Worm (Caenorhabditis elegans) whole organism, young adult: ENCODE data around the gene cpg-1.

Experiments
- B0035.1 ChIP-seq: sonication (generic microtip); optimal IDR thresholded peaks from 2 replicates; lab custom pipeline; 2016; ENCODE audit warnings: missing genetic modification characterization, mild to moderate bottlenecking, missing compliant biosample characterization, missing genotype, missing genetic modification reagents
- B0336.3 ChIP-seq: fragments of 200-800 bp; sonication (Bioruptor generic); IDR thresholded peaks from 2 replicates; pipeline ENCODE4 v1.3.6; 2022; ENCODE audit warnings: missing genetic modification characterization, missing compliant biosample characterization
- D2030.7 ChIP-seq: fragments of 200-800 bp; sonication (Bioruptor generic); IDR thresholded peaks from 2 replicates; pipeline ENCODE4 v1.3.6; 2022; ENCODE audit warnings: missing genetic modification reagents, missing genetic modification characterization, missing compliant biosample characterization
- F23B12.7 ChIP-seq: sonication (generic microtip); optimal IDR thresholded peaks from 2 replicates; lab custom pipeline; 2017; ENCODE audit warnings: missing genetic modification characterization, mild to moderate bottlenecking, missing compliant biosample characterization, antibody characterized with exemption, moderate library complexity; ENCODE audit not compliant: insufficient read depth
- F57A8.1 ChIP-seq: fragments of 200-800 bp; sonication (Bioruptor generic); optimal IDR thresholded peaks from 2 replicates; lab custom pipeline; 2018; ENCODE audit warnings: mild to moderate bottlenecking, missing genetic modification characterization, moderate library complexity, missing compliant biosample characterization
- F57C9.4 ChIP-seq: sonication (generic microtip); optimal IDR thresholded peaks from 2 replicates; lab custom pipeline; 2017; ENCODE audit warnings: mild to moderate bottlenecking, missing genetic modification characterization, missing compliant biosample characterization
- K11D2.4 ChIP-seq: fragments of 200-800 bp; sonication (Bioruptor generic); IDR thresholded peaks from 2 replicates; pipeline ENCODE4 v1.3.6; 2022; ENCODE audit warnings: missing genetic modification reagents, missing genetic modification characterization, missing compliant biosample characterization
- Y56A3A.18 ChIP-seq: fragments of 200-800 bp; sonication (Bioruptor generic); IDR thresholded peaks from 2 replicates; pipeline ENCODE4 v1.3.6; 2022; ENCODE audit warnings: missing genetic modification reagents, missing genetic modification characterization, missing compliant biosample characterization
- Y67H2A.10 ChIP-seq: fragments of 200-800 bp; sonication (Bioruptor generic); conservative IDR thresholded peaks from 2 replicates; pipeline ENCODE4 v1.3.6; 2022; ENCODE audit warnings: missing genetic modification reagents, missing genetic modification characterization, missing compliant biosample characterization
- Y95B8A.8 ChIP-seq: fragments of 200-800 bp; sonication (Bioruptor generic); IDR thresholded peaks from 2 replicates; pipeline ENCODE4 v1.3.6; 2022; ENCODE audit warnings: missing genetic modification reagents, missing genetic modification characterization, missing compliant biosample characterization
- ZK185.1 ChIP-seq: sonication (generic microtip); optimal IDR thresholded peaks from 2 replicates; lab custom pipeline; 2016; ENCODE audit warnings: mild to moderate bottlenecking, missing genetic modification characterization, missing compliant biosample characterization; ENCODE audit not compliant: poor library complexity, severe bottlenecking
- akir-1 ChIP-seq: fragments of 200-800 bp; sonication (Bioruptor generic); optimal IDR thresholded peaks from 2 replicates; lab custom pipeline; 2018; ENCODE audit warnings: mild to moderate bottlenecking, missing genetic modification characterization, moderate library complexity, missing compliant biosample characterization
- bed-2 ChIP-seq: fragments of 200-800 bp; sonication (Bioruptor generic); IDR thresholded peaks from 2 replicates; pipeline ENCODE4 v1.3.6; 2022; ENCODE audit warnings: missing genetic modification reagents, missing genetic modification characterization, missing compliant biosample characterization
- ccch-3 ChIP-seq: fragments of 200-800 bp; sonication (Bioruptor generic); optimal IDR thresholded peaks from 2 replicates; lab custom pipeline; 2018; ENCODE audit warnings: mild to moderate bottlenecking, missing genetic modification characterization, missing compliant biosample characterization
- cebp-2 ChIP-seq: fragments of 200-800 bp; sonication (Bioruptor generic); IDR thresholded peaks from 2 replicates; pipeline ENCODE4 v1.3.6; 2022; ENCODE audit warnings: missing genetic modification characterization, missing compliant biosample characterization
- ceh-40 ChIP-seq: fragments of 200-800 bp; sonication (Bioruptor generic); IDR thresholded peaks from 2 replicates; pipeline ENCODE4 v1.3.6; 2022; ENCODE audit warnings: missing genetic modification characterization, missing compliant biosample characterization
- ceh-58 ChIP-seq: fragments of 200-800 bp; sonication (Bioruptor generic); IDR thresholded peaks from 2 replicates; pipeline ENCODE4 v1.3.6; 2022; ENCODE audit warnings: missing genetic modification characterization, missing compliant biosample characterization
- ceh-79 ChIP-seq: sonication (generic microtip); optimal IDR thresholded peaks from 2 replicates; lab custom pipeline; 2017; ENCODE audit warnings: mild to moderate bottlenecking, missing genetic modification characterization, missing compliant biosample characterization
- chd-7 ChIP-seq: sonication (generic microtip); optimal IDR thresholded peaks from 2 replicates; lab custom pipeline; 2016; ENCODE audit warnings: mild to moderate bottlenecking, missing genetic modification characterization, moderate library complexity, missing compliant biosample characterization
- dox-1 ChIP-seq: fragments of 200-800 bp; sonication (Bioruptor generic); IDR thresholded peaks from 2 replicates; pipeline ENCODE4 v1.3.6; 2022; ENCODE audit warnings: missing genetic modification reagents, missing genetic modification characterization, missing compliant biosample characterization
- ekl-4 ChIP-seq: fragments of 200-800 bp; sonication (Bioruptor generic); IDR thresholded peaks from 2 replicates; pipeline ENCODE4 v1.3.6; 2022; ENCODE audit warnings: missing genetic modification reagents, missing genetic modification characterization, missing compliant biosample characterization
- ets-4 ChIP-seq: fragments of 200-800 bp; sonication (Bioruptor generic); optimal IDR thresholded peaks from 2 replicates; lab custom pipeline; 2018; ENCODE audit warnings: mild to moderate bottlenecking, missing genetic modification characterization, missing compliant biosample characterization
- gei-17 ChIP-seq: fragments of 200-800 bp; sonication (Bioruptor generic); optimal IDR thresholded peaks from 2 replicates; lab custom pipeline; 2018; ENCODE audit warnings: mild to moderate bottlenecking, missing genetic modification characterization, missing compliant biosample characterization
- hmg-20 ChIP-seq: fragments of 200-800 bp; sonication (Bioruptor generic); IDR thresholded peaks from 2 replicates; pipeline ENCODE4 v1.3.6; 2022; ENCODE audit warnings: missing genetic modification reagents, missing genetic modification characterization, missing compliant biosample characterization
- hrde-1 ChIP-seq: sonication (generic microtip); optimal IDR thresholded peaks from 2 replicates; lab custom pipeline; 2016; ENCODE audit warnings: missing genetic modification characterization, mild to moderate bottlenecking, missing compliant biosample characterization, moderate library complexity, missing genotype, missing genetic modification reagents, borderline replicate concordance
- let-526 ChIP-seq: fragments of 200-800 bp; sonication (Bioruptor generic); IDR thresholded peaks from 2 replicates; pipeline ENCODE4 v1.3.6; 2022; ENCODE audit warnings: missing genetic modification reagents, missing genetic modification characterization, missing compliant biosample characterization
- lin-26 ChIP-seq: fragments of 200-800 bp; sonication (Bioruptor generic); IDR thresholded peaks from 2 replicates; pipeline ENCODE4 v1.3.6; 2022; ENCODE audit warnings: missing genetic modification reagents, missing genetic modification characterization, missing compliant biosample characterization
- lin-35 ChIP-seq, 3 experiments: fragments of 150-350 bp in 2 of 3; sonication (generic microtip) in 1 of 3; optimal IDR thresholded peaks; 2 replicates each; lab custom pipeline; 2014 to 2018; ENCODE audit warnings: missing biosample characterization in 3 of 3, missing genetic modification characterization in 3 of 3, missing genetic modification reagents in 3 of 3
- lin-54 ChIP-seq: fragments of 200-800 bp; sonication (Bioruptor generic); optimal IDR thresholded peaks from 2 replicates; lab custom pipeline; 2018; ENCODE audit warnings: mild to moderate bottlenecking, missing genetic modification characterization, missing compliant biosample characterization
- lsy-27 ChIP-seq: sonication (generic microtip); optimal IDR thresholded peaks from 2 replicates; lab custom pipeline; 2017; ENCODE audit warnings: missing genetic modification characterization, mild to moderate bottlenecking, missing compliant biosample characterization, antibody characterized with exemption, missing genotype, borderline replicate concordance; ENCODE audit not compliant: insufficient read depth
- mcd-1 ChIP-seq: fragments of 200-800 bp; sonication (Bioruptor generic); IDR thresholded peaks from 2 replicates; pipeline ENCODE4 v1.3.6; 2022; ENCODE audit warnings: missing genetic modification reagents, missing genetic modification characterization, missing compliant biosample characterization
- mxl-1 ChIP-seq: sonication (generic microtip); optimal IDR thresholded peaks from 2 replicates; lab custom pipeline; 2016; ENCODE audit warnings: missing genetic modification characterization, missing compliant biosample characterization
- nhr-120 ChIP-seq: fragments of 200-800 bp; sonication (Bioruptor generic); IDR thresholded peaks from 2 replicates; pipeline ENCODE4 v1.3.6; 2022; ENCODE audit warnings: missing genetic modification characterization, missing compliant biosample characterization
- nhr-27 ChIP-seq: fragments of 200-800 bp; sonication (Bioruptor generic); optimal IDR thresholded peaks from 2 replicates; lab custom pipeline; 2018; ENCODE audit warnings: mild to moderate bottlenecking, missing genetic modification characterization, moderate library complexity, missing compliant biosample characterization
- nhr-80 ChIP-seq: sonication (generic microtip); optimal IDR thresholded peaks from 2 replicates; lab custom pipeline; 2016; ENCODE audit warnings: missing genetic modification characterization, missing compliant biosample characterization
- nhr-90 ChIP-seq: sonication (generic microtip); optimal IDR thresholded peaks from 2 replicates; lab custom pipeline; 2016; ENCODE audit warnings: missing genotype, mild to moderate bottlenecking, missing genetic modification characterization, missing compliant biosample characterization
- pbrm-1 ChIP-seq: fragments of 200-800 bp; sonication (Bioruptor generic); IDR thresholded peaks from 2 replicates; pipeline ENCODE4 v1.3.6; 2022; ENCODE audit warnings: missing genetic modification reagents, missing genetic modification characterization, missing compliant biosample characterization
- sea-2 ChIP-seq: fragments of 200-800 bp; sonication (Bioruptor generic); IDR thresholded peaks from 2 replicates; pipeline ENCODE4 v1.3.6; 2022; ENCODE audit warnings: missing genetic modification characterization, missing compliant biosample characterization
- snpc-1.3 ChIP-seq: sonication (generic microtip); optimal IDR thresholded peaks from 2 replicates; lab custom pipeline; 2017; ENCODE audit warnings: missing genetic modification characterization, mild to moderate bottlenecking, missing compliant biosample characterization, antibody characterized with exemption, moderate library complexity, missing genotype, missing genetic modification reagents; ENCODE audit not compliant: insufficient read depth
- tbp1 ChIP-seq: fragments of 200-800 bp; sonication (Bioruptor generic); optimal IDR thresholded peaks from 2 replicates; lab custom pipeline; 2018; ENCODE audit warnings: mild to moderate bottlenecking, missing genetic modification characterization, missing compliant biosample characterization
- tlf-1 ChIP-seq: fragments of 200-800 bp; sonication (Bioruptor generic); optimal IDR thresholded peaks from 2 replicates; lab custom pipeline; 2018; ENCODE audit warnings: mild to moderate bottlenecking, missing genetic modification characterization, missing compliant biosample characterization
- zfh-2 ChIP-seq: fragments of 200-800 bp; sonication (Bioruptor generic); conservative IDR thresholded peaks from 2 replicates; pipeline ENCODE4 v1.3.6; 2022; ENCODE audit warnings: missing genetic modification reagents, missing genetic modification characterization, missing compliant biosample characterization
- zim-3 ChIP-seq: sonication (generic microtip); optimal IDR thresholded peaks from 2 replicates; lab custom pipeline; 2017; ENCODE audit warnings: mild to moderate bottlenecking, missing genetic modification characterization, moderate library complexity, missing compliant biosample characterization

The cpg-1 gene

ce11 chrIII:4487271-4487670, 1.9 kb upstream of the cpg-1 start:
- TF ChIP-seq mxl-1 (tag; lab: Kevin White, UChicago): no peak
- TF ChIP-seq ets-4 (GFP tag; lab: Kevin White, UChicago): no peak
- no peak for TF ChIP-seq ekl-4 (GFP tag; lab: Robert Waterston, UW)
- no peak for TF ChIP-seq ceh-79 (tag; lab: Kevin White, UChicago)
- TF ChIP-seq B0336.3 (GFP tag; lab: Robert Waterston, UW): no peak
- no peak for TF ChIP-seq Y56A3A.18
- no peak for TF ChIP-seq F57A8.1 (GFP tag; lab: Kevin White, UChicago)
- no peak for TF ChIP-seq lin-26
- no peak for TF ChIP-seq let-526 (GFP tag; lab: Robert Waterston, UW)
- TF ChIP-seq ceh-58 (GFP tag; lab: Robert Waterston, UW): no peak
- no peak for TF ChIP-seq B0035.1
- TF ChIP-seq ceh-40: no peak
- no peak for TF ChIP-seq tbp1 (GFP tag; lab: Kevin White, UChicago)
- TF ChIP-seq sea-2 (GFP tag; lab: Robert Waterston, UW): no peak

- TF ChIP-seq Y67H2A.10 (GFP tag; lab: Robert Waterston, UW) (no peak), B0336.3 (GFP tag; lab: Robert Waterston, UW) (peak; percentile 95), zfh-2 (no peak), tlf-1 (peak; percentile 88), lsy-27 (tag; lab: Kevin White, UChicago) (no peak), lin-35 (GFP tag; optimal IDR thresholded peaks at IDR 0.05; lab: Kevin White, UChicago) (peak; percentile 17 to 37 (median 25)), ets-4 (GFP tag; lab: Kevin White, UChicago) (no peak), Y95B8A.8 (peak; percentile 87), mxl-1 (tag; lab: Kevin White, UChicago) (no peak), nhr-120 (GFP tag; lab: Robert Waterston, UW) (0 out of 2 replicates have a peak, but pooled peaks have one; percentile 13), nhr-80 (no peak), snpc-1.3 (tag; lab: Kevin White, UChicago) (peak; percentile 85), F57C9.4 (tag; lab: Kevin White, UChicago) (no peak), chd-7 (tag; lab: Kevin White, UChicago) (peak; percentile 28), ZK185.1 (tag; lab: Kevin White, UChicago) (peak; percentile 66), nhr-27 (peak; percentile 76), pbrm-1 (GFP tag; lab: Robert Waterston, UW) (no peak), F23B12.7 (peak; percentile 33), ccch-3 (GFP tag; lab: Kevin White, UChicago) (no peak), zim-3 (tag; lab: Kevin White, UChicago) (peak; percentile 58), bed-2 (GFP tag; lab: Robert Waterston, UW) (no peak), hrde-1 (peak; percentile 97), gei-17 (GFP tag; lab: Kevin White, UChicago) (peak; percentile 17), ceh-79 (tag; lab: Kevin White, UChicago) (peak; percentile 52), akir-1 (GFP tag; lab: Kevin White, UChicago) (no peak), dox-1 (GFP tag; lab: Robert Waterston, UW) (peak; percentile 63), let-526 (GFP tag; lab: Robert Waterston, UW) (peak; percentile 52), nhr-90 (tag; lab: Kevin White, UChicago) (no peak), hmg-20 (peak; percentile 48; the same call in 1 of the 2 replicates), lin-54 (peak; percentile 82), K11D2.4 (GFP tag; lab: Robert Waterston, UW) (0 out of 2 replicates have a peak, but pooled peaks have one; percentile 37), mcd-1 (GFP tag; lab: Robert Waterston, UW) (peak; percentile 6; the same call in 1 of the 2 replicates), F57A8.1 (GFP tag; lab: Kevin White, UChicago) (no peak), cebp-2 (GFP tag; lab: Robert Waterston, UW) (peak; percentile 9; the same call in 1 of the 2 replicates), D2030.7 (peak; percentile 78; the same call in 1 of the 2 replicates)
Measured at ce11 chrIII:4491164-4492144, 2.3 kb downstream of the cpg-1 start.
